Worm (Caenorhabditis elegans): ENCODE data around the gene str-220.

Gene str-220

DNA sequence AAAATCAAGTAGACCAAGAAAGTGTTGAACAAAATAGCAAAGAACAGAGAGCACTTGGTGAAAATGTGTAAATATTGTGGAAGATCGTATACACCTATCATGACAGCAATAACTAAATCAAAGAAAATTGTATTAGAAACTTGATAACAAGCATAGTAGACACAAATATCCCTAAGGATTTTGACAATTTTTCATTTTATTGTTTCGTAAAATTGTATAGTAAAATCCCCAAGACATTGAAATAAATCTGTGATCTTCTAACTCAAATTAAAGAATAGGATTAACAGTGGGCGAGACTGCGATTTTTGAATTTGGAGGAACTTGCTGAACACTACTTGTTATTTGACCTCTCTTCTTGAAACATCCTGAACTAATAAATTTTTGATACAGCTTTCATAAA is at the start of gene str-220:
TSS of gene str-220 (minus strand) at position 101 of the 400 bp plus-strand sequence.
- TF ChIP-seq unc-39 (tag; optimal IDR thresholded peaks at IDR 0.05) (no peak), elt-3 (tag; optimal IDR thresholded peaks at IDR 0.05) (no peak), snpc-4 (tag; optimal IDR thresholded peaks at IDR 0.05) (no peak), mls-2 (tag; optimal IDR thresholded peaks at IDR 0.05) (no peak), unc-62 (GFP tag; optimal IDR thresholded peaks at IDR 0.05) (no peak), zip-8 (tag; optimal IDR thresholded peaks at IDR 0.05) (no peak), hlh-1 (tag; optimal IDR thresholded peaks at IDR 0.05) (no peak), ceh-83 (GFP tag; optimal IDR thresholded peaks at IDR 0.05) (no peak), ceh-43 (GFP tag; optimal IDR thresholded peaks at IDR 0.05) (no peak), elt-1 (tag; optimal IDR thresholded peaks at IDR 0.05; ENCODE audit: borderline replicate concordance, insufficient read depth) (no peak), ztf-11 (tag; optimal IDR thresholded peaks at IDR 0.05) (no peak), tbx-8 (GFP tag; optimal IDR thresholded peaks at IDR 0.05) (no peak), bed-3 (GFP tag; optimal IDR thresholded peaks at IDR 0.05) (no peak), lin-32 (GFP tag; optimal IDR thresholded peaks at IDR 0.05) (no peak), cnd-1 (tag; optimal IDR thresholded peaks at IDR 0.05) (no peak), nhr-2 (tag; optimal IDR thresholded peaks at IDR 0.05) (no peak), pha-4 (tag; optimal IDR thresholded peaks at IDR 0.05) (no peak)

DNA sequence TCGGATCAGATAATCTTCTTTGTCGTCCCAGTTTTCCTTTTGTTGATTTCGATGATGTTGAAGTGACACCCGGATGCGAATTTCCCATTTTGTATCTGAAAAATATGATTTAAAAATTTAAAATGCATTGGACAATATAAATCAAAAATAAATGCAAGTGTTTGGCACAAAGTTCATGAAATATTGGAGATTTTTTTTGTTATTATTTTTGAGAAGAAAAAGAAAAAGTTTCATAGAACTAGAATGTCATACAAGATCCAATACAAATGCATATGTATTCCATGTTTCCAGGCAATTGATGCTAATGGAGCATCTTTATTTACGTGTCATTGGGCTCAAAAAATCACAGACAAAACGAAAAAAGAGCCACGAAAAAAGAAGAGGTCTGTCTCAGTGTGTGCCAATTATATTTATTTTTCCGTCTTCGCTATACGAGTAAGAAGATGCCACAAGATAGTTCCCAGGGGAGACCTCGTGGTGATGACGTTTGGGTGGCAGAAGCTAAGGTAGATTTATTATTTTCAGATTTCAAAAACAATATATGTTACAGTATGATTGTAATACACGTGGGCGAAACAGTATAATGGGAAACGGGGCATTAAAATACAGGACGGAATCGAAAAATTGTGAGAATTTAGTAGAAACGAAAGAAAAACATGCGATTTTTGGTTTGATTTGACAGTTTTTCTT is 48.4 kb upstream of the str-220 start, which contains the start of the genes glb-23 and R13A1.1:
TSS of gene glb-23 (minus strand) at position 101 of the 690 bp plus-strand sequence.
TSS of gene R13A1.1 (plus strand) at position 640 of the 690 bp plus-strand sequence.
- no peak for TF ChIP-seq lin-32 (GFP tag; optimal IDR thresholded peaks at IDR 0.05)
- TF ChIP-seq M03D4.4 (tag; optimal IDR thresholded peaks at IDR 0.05): no peak

DNA sequence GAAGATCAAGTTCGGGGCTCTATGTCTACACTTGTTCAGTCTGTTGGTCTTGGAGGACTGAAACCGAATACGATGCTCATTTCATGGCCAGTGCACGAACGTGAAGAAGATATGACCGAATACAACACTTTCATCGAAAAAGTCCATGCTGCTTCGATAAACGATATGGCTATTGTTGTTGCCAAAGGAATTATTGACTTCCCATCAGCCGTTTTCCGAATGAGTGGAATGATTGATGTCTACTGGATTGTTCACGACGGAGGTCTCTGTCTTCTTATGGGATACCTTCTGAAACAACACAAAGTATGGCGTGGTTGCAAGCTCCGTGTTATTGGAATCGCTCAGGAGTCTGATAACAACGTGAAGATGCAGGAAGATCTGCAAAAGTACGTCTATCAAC is 45.1 kb upstream of the str-220 start:
- no peak for TF ChIP-seq bed-3 (GFP tag; optimal IDR thresholded peaks at IDR 0.05)
- TF ChIP-seq elt-1 (tag; optimal IDR thresholded peaks at IDR 0.05; ENCODE audit: borderline replicate concordance, insufficient read depth): no peak
- no peak for TF ChIP-seq flh-1 (GFP tag; optimal IDR thresholded peaks at IDR 0.05)
- TF ChIP-seq unc-39 (tag; optimal IDR thresholded peaks at IDR 0.05): no peak
- no peak for TF ChIP-seq cnd-1 (tag; optimal IDR thresholded peaks at IDR 0.05)
- no peak for TF ChIP-seq blmp-1 (tag; optimal IDR thresholded peaks at IDR 0.05)
- no peak for TF ChIP-seq snpc-4 (tag; optimal IDR thresholded peaks at IDR 0.05)
- no peak for TF ChIP-seq ceh-43 (GFP tag; optimal IDR thresholded peaks at IDR 0.05)
- TF ChIP-seq nhr-237 (tag; optimal IDR thresholded peaks at IDR 0.05): no peak
- TF ChIP-seq mab-5 (tag; optimal IDR thresholded peaks at IDR 0.05): no peak
- TF ChIP-seq zip-8 (tag; optimal IDR thresholded peaks at IDR 0.05): no peak
- no peak for TF ChIP-seq mep-1 (tag; optimal IDR thresholded peaks at IDR 0.05)
- TF ChIP-seq hlh-1 (tag; optimal IDR thresholded peaks at IDR 0.05): no peak
- no peak for TF ChIP-seq sem-2 (GFP tag; optimal IDR thresholded peaks at IDR 0.05)
- TF ChIP-seq ceh-39 (tag; optimal IDR thresholded peaks at IDR 0.05): no peak
- TF ChIP-seq ztf-11 (tag; optimal IDR thresholded peaks at IDR 0.05): no peak
- no peak for TF ChIP-seq M03D4.4 (tag; optimal IDR thresholded peaks at IDR 0.05)
- no peak for TF ChIP-seq lin-32 (GFP tag; optimal IDR thresholded peaks at IDR 0.05)
- TF ChIP-seq unc-120 (tag; optimal IDR thresholded peaks at IDR 0.05; ENCODE audit: poor library complexity, severe bottlenecking): no peak

DNA sequence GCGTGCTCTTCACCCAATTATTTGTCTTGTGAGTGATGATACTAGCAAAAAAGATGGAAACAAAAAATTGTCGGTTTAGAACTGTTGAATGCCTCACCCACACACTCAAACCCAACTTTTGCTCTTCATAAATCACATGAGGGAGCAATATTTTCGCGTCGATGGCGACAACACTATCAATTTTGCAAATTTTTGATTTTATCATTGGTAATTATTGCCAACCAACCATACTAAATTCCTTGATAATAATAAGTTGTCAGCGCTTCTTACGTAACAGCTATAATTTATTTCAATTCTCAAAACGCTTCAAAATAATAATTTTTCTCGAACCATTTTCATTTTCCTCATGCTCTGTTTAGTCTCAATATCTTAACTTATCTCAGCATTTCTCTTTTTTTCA is 41.6 kb upstream of the str-220 start:
- TF ChIP-seq M03D4.4 (tag; optimal IDR thresholded peaks at IDR 0.05) (no peak), sem-2 (GFP tag; optimal IDR thresholded peaks at IDR 0.05) (no peak), lsy-2 (tag; optimal IDR thresholded peaks at IDR 0.05) (no peak), unc-39 (tag; optimal IDR thresholded peaks at IDR 0.05) (no peak), snpc-4 (tag; optimal IDR thresholded peaks at IDR 0.05) (no peak), ces-1 (GFP tag; optimal IDR thresholded peaks at IDR 0.05) (no peak)

DNA sequence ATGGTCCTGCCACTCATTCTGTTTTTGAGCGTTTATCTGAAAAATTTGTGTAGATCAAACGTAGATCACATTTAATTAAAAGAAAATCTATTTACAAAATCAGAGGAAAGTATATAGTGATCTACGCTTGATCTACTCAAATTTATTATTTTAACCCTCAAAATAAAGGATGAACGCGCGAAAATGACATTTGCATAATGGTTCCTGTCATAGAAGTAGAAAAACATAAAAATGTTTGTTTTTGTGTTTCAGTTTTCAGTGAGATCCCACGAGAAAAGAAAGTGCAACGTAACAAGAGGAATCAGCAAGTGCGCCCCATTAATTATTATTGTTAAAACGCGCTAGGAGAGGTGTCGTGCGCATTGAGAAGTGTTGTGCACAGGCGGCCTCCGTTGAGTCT is 40.2 kb upstream of the str-220 start:
- no peak for TF ChIP-seq nhr-2 (tag; optimal IDR thresholded peaks at IDR 0.05)
- TF ChIP-seq unc-39 (tag; optimal IDR thresholded peaks at IDR 0.05): no peak
- TF ChIP-seq snpc-4 (tag; optimal IDR thresholded peaks at IDR 0.05): no peak
- TF ChIP-seq elt-3 (tag; optimal IDR thresholded peaks at IDR 0.05): no peak
- TF ChIP-seq M03D4.4 (tag; optimal IDR thresholded peaks at IDR 0.05): no peak
- no peak for TF ChIP-seq nhr-237 (tag; optimal IDR thresholded peaks at IDR 0.05)
- TF ChIP-seq pha-4 (tag; optimal IDR thresholded peaks at IDR 0.05): no peak
- TF ChIP-seq unc-62 (GFP tag; optimal IDR thresholded peaks at IDR 0.05): no peak
- no peak for TF ChIP-seq tbx-8 (GFP tag; optimal IDR thresholded peaks at IDR 0.05)
- TF ChIP-seq bed-3 (GFP tag; optimal IDR thresholded peaks at IDR 0.05): no peak
- TF ChIP-seq nhr-12 (tag; optimal IDR thresholded peaks at IDR 0.05): no peak
- no peak for TF ChIP-seq unc-120 (tag; optimal IDR thresholded peaks at IDR 0.05; ENCODE audit: poor library complexity, severe bottlenecking)
- TF ChIP-seq lsy-2 (tag; optimal IDR thresholded peaks at IDR 0.05): no peak
- TF ChIP-seq ceh-39 (tag; optimal IDR thresholded peaks at IDR 0.05): no peak
- TF ChIP-seq mls-2 (tag; optimal IDR thresholded peaks at IDR 0.05): no peak
- TF ChIP-seq elt-1 (tag; optimal IDR thresholded peaks at IDR 0.05; ENCODE audit: borderline replicate concordance, insufficient read depth): no peak
- no peak for TF ChIP-seq ces-1 (GFP tag; optimal IDR thresholded peaks at IDR 0.05)
- TF ChIP-seq ztf-11 (tag; optimal IDR thresholded peaks at IDR 0.05): no peak
- no peak for TF ChIP-seq nhr-28 (tag; optimal IDR thresholded peaks at IDR 0.05)
- TF ChIP-seq nhr-76 (tag; optimal IDR thresholded peaks at IDR 0.05): no peak
